Fruit fly (Drosophila melanogaster): ENCODE data around the gene dan.
A peak's percentile ranks its signal among the peaks of the same experiment; 100 is the strongest.

The dan gene

DNA sequence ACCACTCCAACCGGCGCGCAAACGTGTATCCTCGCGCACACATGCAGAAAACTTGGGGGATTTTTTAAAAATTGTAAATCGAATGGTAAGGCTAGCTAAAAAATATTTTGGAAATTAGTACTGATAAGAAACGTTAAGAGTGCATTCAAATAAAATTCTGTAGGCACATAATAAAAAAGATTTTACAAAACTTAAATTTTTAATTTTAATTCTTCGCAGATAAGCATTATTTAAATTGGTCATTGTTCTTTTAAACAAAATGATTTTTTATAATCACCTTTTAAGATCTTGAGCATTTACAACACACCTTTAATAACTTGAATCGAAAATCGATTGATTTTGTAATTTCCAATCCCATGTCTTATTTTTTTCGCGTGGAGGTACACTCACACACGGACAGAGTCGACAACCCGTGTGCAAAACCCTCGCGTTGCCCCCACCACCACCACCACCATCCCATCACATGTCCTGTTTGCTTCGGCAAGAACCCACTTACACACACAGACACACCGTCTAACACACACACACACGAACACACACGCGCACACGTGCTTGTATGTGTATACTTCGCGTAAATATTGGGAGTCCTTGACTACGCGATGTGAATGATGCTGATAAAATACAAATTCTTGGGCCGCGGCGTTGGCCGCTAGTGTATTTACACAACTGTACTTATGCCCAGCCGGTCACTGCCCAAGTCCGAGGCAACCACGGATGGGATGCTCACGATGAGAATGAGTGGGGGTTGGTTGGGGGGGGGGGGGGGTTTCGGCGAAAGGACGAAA, 16.6 kb upstream of the dan start (continued):
- TF ChIP-seq CG4854 (GFP tag; optimal IDR thresholded peaks at IDR 0.05) (no peak), CG11504 (tag; optimal IDR thresholded peaks at IDR 0.05) (peak; percentile 36), Sox100B (GFP tag; optimal IDR thresholded peaks at IDR 0.05) (peak; percentile 8), al (GFP tag; IDR thresholded peaks at IDR 0.05) (no peak), nmo (GFP tag; optimal IDR thresholded peaks at IDR 0.05) (peak; percentile 27), nerfin-1 (tag; optimal IDR thresholded peaks at IDR 0.05) (no peak), CG4282 (GFP tag; optimal IDR thresholded peaks at IDR 0.05) (no peak), CG5245 (GFP tag; optimal IDR thresholded peaks at IDR 0.05) (no peak), CG10959 (GFP tag; IDR thresholded peaks at IDR 0.05) (no peak), chinmo (GFP tag; IDR thresholded peaks at IDR 0.05; ENCODE audit: partially characterized antibody) (0 out of 4 replicates have a peak, but pooled peaks have one; percentile 32), Asciz (GFP tag; optimal IDR thresholded peaks at IDR 0.05) (no peak), CG4404 (GFP tag; IDR thresholded peaks at IDR 0.05) (no peak), gce (GFP tag; IDR thresholded peaks at IDR 0.05) (no peak), Meics (GFP tag; optimal IDR thresholded peaks at IDR 0.05) (peak; percentile 21), CG12659 (GFP tag; optimal IDR thresholded peaks at IDR 0.05) (peak; percentile 16), CG9932 (GFP tag; IDR thresholded peaks at IDR 0.05) (no peak), CG18262 (tag; optimal IDR thresholded peaks at IDR 0.05) (peak; percentile 33), Six4 (GFP tag; optimal IDR thresholded peaks at IDR 0.05) (no peak), Fer1 (GFP tag; optimal IDR thresholded peaks at IDR 0.05) (no peak), Sin3A (optimal IDR thresholded peaks at IDR 0.05) (no peak), hbn (GFP tag; IDR thresholded peaks at IDR 0.05; ENCODE audit: partially characterized antibody) (no peak), CG9797 (GFP tag; optimal IDR thresholded peaks at IDR 0.05) (no peak), Tbp (GFP tag; optimal IDR thresholded peaks at IDR 0.05) (no peak), abd-A (tag; optimal IDR thresholded peaks at IDR 0.05) (peak; percentile 68), Nf-YB (GFP tag; optimal IDR thresholded peaks at IDR 0.05) (no peak), CG13424 (tag; optimal IDR thresholded peaks at IDR 0.05) (peak; percentile 16), Pdp1 (GFP tag; optimal IDR thresholded peaks at IDR 0.05) (no peak), CG14441 (GFP tag; IDR thresholded peaks at IDR 0.05) (no peak), CG8290 (GFP tag; optimal IDR thresholded peaks at IDR 0.05) (no peak), CG8290 (tag; optimal IDR thresholded peaks at IDR 0.05) (no peak), CG15073 (GFP tag; optimal IDR thresholded peaks at IDR 0.05) (no peak), sd (tag; optimal IDR thresholded peaks at IDR 0.05) (no peak), pros (GFP tag; optimal IDR thresholded peaks at IDR 0.05) (peak; percentile 54), onecut (GFP tag; IDR thresholded peaks at IDR 0.05) (peak; percentile 32; the same call in 1 of the 2 replicates), da (GFP tag; optimal IDR thresholded peaks at IDR 0.05) (no peak), dysf (GFP tag; IDR thresholded peaks at IDR 0.05) (no peak), CG11696 (GFP tag; IDR thresholded peaks at IDR 0.05) (no peak), Gug (GFP tag; IDR thresholded peaks at IDR 0.05) (no peak), Taf1 (GFP tag; IDR thresholded peaks at IDR 0.05) (no peak), CG12155 (GFP tag; optimal IDR thresholded peaks at IDR 0.05) (no peak), CG11085 (GFP tag; IDR thresholded peaks at IDR 0.05) (no peak), hth (optimal IDR thresholded peaks at IDR 0.05) (no peak), D19B (GFP tag; optimal IDR thresholded peaks at IDR 0.05) (no peak), nerfin-2 (GFP tag; IDR thresholded peaks at IDR 0.05; ENCODE audit: partially characterized antibody) (no peak), CG10267 (tag; optimal IDR thresholded peaks at IDR 0.05) (no peak), caup (GFP tag; optimal IDR thresholded peaks at IDR 0.05; ENCODE audit: severe bottlenecking) (peak; percentile 5), Myb (GFP tag; optimal IDR thresholded peaks at IDR 0.05) (no peak), CG7839 (tag; optimal IDR thresholded peaks at IDR 0.05) (peak; percentile 43), zf30C (GFP tag; optimal IDR thresholded peaks at IDR 0.05) (no peak), mam (GFP tag; optimal IDR thresholded peaks at IDR 0.05) (no peak)

Data from whole organism, embryonic.